Fruit fly (Drosophila melanogaster) whole organism, embryonic: ENCODE measurements around the gene CG43800.

Source experiments
- Aef1 ChIP-seq: fragments of 200-800 bp; sonication (Bioruptor generic); IDR thresholded peaks from 3 replicates; pipeline ENCODE4 v1.3.6; 2022; ENCODE audit warnings: missing biosample characterization, missing genetic modification characterization
- CG10209 ChIP-seq: fragments of 200-800 bp; sonication (Bioruptor generic); optimal IDR thresholded peaks from 3 replicates; lab custom pipeline; 2017; ENCODE audit warnings: missing biosample characterization, mild to moderate bottlenecking, missing genetic modification characterization, missing genetic modification reagents
- CG10543 ChIP-seq: fragments of 200-800 bp; sonication (Bioruptor generic); optimal IDR thresholded peaks from 3 replicates; lab custom pipeline; 2017; ENCODE audit warnings: missing biosample characterization, mild to moderate bottlenecking, missing genetic modification characterization, moderate library complexity
- CG11723 ChIP-seq: fragments of 200-800 bp; sonication (Bioruptor generic); optimal IDR thresholded peaks from 2 replicates; lab custom pipeline; 2017; ENCODE audit warnings: missing biosample characterization, mild to moderate bottlenecking, missing genetic modification characterization
- CG1233 ChIP-seq: fragments of 200-800 bp; sonication (Bioruptor generic); optimal IDR thresholded peaks from 4 replicates; lab custom pipeline; 2018; ENCODE audit warnings: missing biosample characterization, mild to moderate bottlenecking, missing genetic modification characterization
- CG14860 ChIP-seq: fragments of 200-800 bp; sonication (Bioruptor generic); IDR thresholded peaks from 3 replicates; pipeline ENCODE4 v1.3.6; 2022; ENCODE audit warnings: missing biosample characterization, missing genetic modification characterization; ENCODE audit not compliant: partially characterized antibody
- CG14965 ChIP-seq: fragments of 200-800 bp; sonication (Bioruptor generic); optimal IDR thresholded peaks from 2 replicates; lab custom pipeline; 2016; ENCODE audit warnings: missing biosample characterization, missing genetic modification characterization, borderline replicate concordance
- CG17385 ChIP-seq: fragments of 200-800 bp; sonication (Bioruptor generic); optimal IDR thresholded peaks from 3 replicates; lab custom pipeline; 2018; ENCODE audit warnings: missing biosample characterization, mild to moderate bottlenecking, missing genetic modification characterization
- CG17802 ChIP-seq: fragments of 200-800 bp; sonication (Bioruptor generic); optimal IDR thresholded peaks from 2 replicates; lab custom pipeline; 2018; ENCODE audit warnings: missing biosample characterization, mild to moderate bottlenecking, missing genetic modification characterization, moderate library complexity
- CG2129 ChIP-seq: fragments of 200-800 bp; sonication (Bioruptor generic); IDR thresholded peaks from 2 replicates; pipeline ENCODE4 v1.3.6; 2022; ENCODE audit warnings: missing biosample characterization, missing genetic modification characterization; ENCODE audit not compliant: partially characterized antibody
- CG6254 ChIP-seq: fragments of 200-800 bp; sonication (Bioruptor generic); optimal IDR thresholded peaks from 3 replicates; lab custom pipeline; 2017; ENCODE audit warnings: mild to moderate bottlenecking, missing biosample characterization, missing genetic modification reagents, missing genetic modification characterization
- CG6683 ChIP-seq: fragments of 200-800 bp; sonication (Bioruptor generic); optimal IDR thresholded peaks from 2 replicates; lab custom pipeline; 2017; ENCODE audit warnings: missing biosample characterization, mild to moderate bottlenecking, missing genetic modification characterization, missing genetic modification reagents
- CG6854 ChIP-seq: fragments of 200-800 bp; sonication (Bioruptor generic); optimal IDR thresholded peaks from 3 replicates; lab custom pipeline; 2017; ENCODE audit warnings: missing biosample characterization, mild to moderate bottlenecking, missing genetic modification characterization
- CG7271 ChIP-seq: fragments of 200-800 bp; sonication (Bioruptor generic); optimal IDR thresholded peaks from 2 replicates; lab custom pipeline; 2018; ENCODE audit warnings: missing biosample characterization, mild to moderate bottlenecking, missing genetic modification characterization, moderate library complexity
- CG7372 ChIP-seq: fragments of 200-800 bp; sonication (Bioruptor generic); IDR thresholded peaks from 2 replicates; pipeline ENCODE4 v1.3.6; 2022; ENCODE audit warnings: missing biosample characterization, missing genetic modification characterization
- CG8478 ChIP-seq: fragments of >200 bp; optimal IDR thresholded peaks from 2 replicates; lab custom pipeline; 2018
- CG9437 ChIP-seq: fragments of 200-800 bp; sonication (Bioruptor generic); optimal IDR thresholded peaks from 2 replicates; lab custom pipeline; 2018; ENCODE audit warnings: missing biosample characterization, mild to moderate bottlenecking, missing genetic modification characterization
- Camta ChIP-seq: fragments of 200-800 bp; sonication (Bioruptor generic); optimal IDR thresholded peaks from 2 replicates; lab custom pipeline; 2016; ENCODE audit warnings: missing biosample characterization, missing genetic modification characterization
- D ChIP-seq, 2 experiments: fragments of 200-800 bp in 1 of 2; fragments of >200 bp in 1 of 2; sonication (Bioruptor generic) in 1 of 2; optimal IDR thresholded peaks; 2 replicates in 1 of 2; 3 replicates in 1 of 2; lab custom pipeline; 2017; ENCODE audit warnings: mild to moderate bottlenecking in 1 of 2, missing biosample characterization in 1 of 2, missing genetic modification characterization in 1 of 2, missing genetic modification reagents in 1 of 2
- D19B ChIP-seq: fragments of 200-800 bp; sonication (Bioruptor generic); optimal IDR thresholded peaks from 2 replicates; lab custom pipeline; 2017; ENCODE audit warnings: missing biosample characterization, mild to moderate bottlenecking, missing genetic modification characterization
- Dbx ChIP-seq: fragments of 200-800 bp; sonication (Bioruptor generic); IDR thresholded peaks from 3 replicates; pipeline ENCODE4 v1.3.6; 2022; ENCODE audit warnings: missing biosample characterization, missing genetic modification characterization
- Eip74EF ChIP-seq, 2 experiments: fragments of 200-800 bp in 1 of 2; fragments of >200 bp in 1 of 2; sonication (Bioruptor generic) in 1 of 2; optimal IDR thresholded peaks; 2 replicates each; lab custom pipeline; 2017 to 2019; ENCODE audit warnings: missing biosample characterization in 2 of 2, missing genetic modification characterization in 2 of 2, mild to moderate bottlenecking in 1 of 2, moderate library complexity in 1 of 2
- Ets97D ChIP-seq: fragments of 200-800 bp; sonication (Bioruptor generic); optimal IDR thresholded peaks from 3 replicates; lab custom pipeline; 2016; ENCODE audit warnings: missing biosample characterization, missing genetic modification characterization
- Lhr ChIP-seq: fragments of 200-800 bp; sonication (Bioruptor generic); optimal IDR thresholded peaks from 3 replicates; lab custom pipeline; 2017; ENCODE audit warnings: mild to moderate bottlenecking, missing biosample characterization, missing genetic modification reagents, missing genetic modification characterization
- Lim3 ChIP-seq: fragments of 200-800 bp; sonication (Bioruptor generic); IDR thresholded peaks from 2 replicates; pipeline ENCODE4 v1.3.6; 2022; ENCODE audit warnings: missing biosample characterization, missing genetic modification characterization
- MBD-R2 ChIP-seq: fragments of 200-800 bp; sonication (Bioruptor generic); IDR thresholded peaks from 2 replicates; pipeline ENCODE4 v1.3.6; 2022; ENCODE audit warnings: missing biosample characterization, missing genetic modification characterization
- Meics ChIP-seq: fragments of 200-800 bp; sonication (Bioruptor generic); optimal IDR thresholded peaks from 2 replicates; lab custom pipeline; 2017; ENCODE audit warnings: missing biosample characterization, mild to moderate bottlenecking, missing genetic modification characterization
- Neu2 ChIP-seq: fragments of 200-800 bp; sonication (Bioruptor generic); optimal IDR thresholded peaks from 3 replicates; lab custom pipeline; 2016; ENCODE audit warnings: missing biosample characterization, missing genetic modification characterization, borderline replicate concordance
- Optix ChIP-seq: fragments of 200-800 bp; sonication (Bioruptor generic); IDR thresholded peaks from 3 replicates; pipeline ENCODE4 v1.3.6; 2022; ENCODE audit warnings: missing biosample characterization, missing genetic modification characterization
- Scr ChIP-seq: fragments of 200-800 bp; sonication (Bioruptor generic); IDR thresholded peaks from 2 replicates; pipeline ENCODE4 v1.3.6; 2022; ENCODE audit warnings: missing biosample characterization, missing genetic modification characterization; ENCODE audit not compliant: partially characterized antibody
- Six4 ChIP-seq: fragments of 200-800 bp; sonication (Bioruptor generic); optimal IDR thresholded peaks from 2 replicates; lab custom pipeline; 2016; ENCODE audit warnings: missing biosample characterization, missing genetic modification characterization
- Xrp1 ChIP-seq: fragments of 200-800 bp; sonication (Bioruptor generic); IDR thresholded peaks from 2 replicates; pipeline ENCODE4 v1.3.6; 2022; ENCODE audit warnings: missing biosample characterization, missing genetic modification characterization
- YL-1 ChIP-seq: fragments of 200-800 bp; sonication (Bioruptor generic); optimal IDR thresholded peaks from 3 replicates; lab custom pipeline; 2017; ENCODE audit warnings: missing biosample characterization, mild to moderate bottlenecking, missing genetic modification characterization
- al ChIP-seq: fragments of 200-800 bp; sonication (Bioruptor generic); IDR thresholded peaks from 2 replicates; pipeline ENCODE4 v1.3.6; 2022; ENCODE audit warnings: missing biosample characterization, missing genetic modification characterization
- amos ChIP-seq: fragments of 200-800 bp; sonication (Bioruptor generic); IDR thresholded peaks from 2 replicates; pipeline ENCODE4 v1.3.6; 2022; ENCODE audit warnings: missing biosample characterization, missing genetic modification characterization; ENCODE audit not compliant: partially characterized antibody
- dati ChIP-seq: fragments of 200-800 bp; sonication (Bioruptor generic); IDR thresholded peaks from 2 replicates; pipeline ENCODE4 v1.3.6; 2022; ENCODE audit warnings: missing biosample characterization, missing genetic modification characterization
- ewg ChIP-seq: fragments of 200-800 bp; sonication (Bioruptor generic); optimal IDR thresholded peaks from 3 replicates; lab custom pipeline; 2017; ENCODE audit warnings: mild to moderate bottlenecking, missing biosample characterization, missing genetic modification reagents, missing genetic modification characterization
- fd3F ChIP-seq: fragments of 200-800 bp; sonication (Bioruptor generic); optimal IDR thresholded peaks from 2 replicates; lab custom pipeline; 2018; ENCODE audit warnings: missing biosample characterization, mild to moderate bottlenecking, missing genetic modification characterization, moderate library complexity
- gem ChIP-seq: fragments of 200-800 bp; sonication (Bioruptor generic); optimal IDR thresholded peaks from 2 replicates; lab custom pipeline; 2019; ENCODE audit warnings: missing biosample characterization, mild to moderate bottlenecking, missing genetic modification characterization, moderate library complexity
- gro ChIP-seq: fragments of 200-800 bp; sonication (Bioruptor generic); optimal IDR thresholded peaks from 2 replicates; lab custom pipeline; 2016; ENCODE audit warnings: missing biosample characterization, missing genetic modification characterization
- jing ChIP-seq: fragments of 200-800 bp; sonication (Bioruptor generic); optimal IDR thresholded peaks from 2 replicates; lab custom pipeline; 2018; ENCODE audit warnings: missing biosample characterization, mild to moderate bottlenecking, missing genetic modification characterization
- kni ChIP-seq: fragments of 200-800 bp; sonication (Bioruptor generic); optimal IDR thresholded peaks from 3 replicates; lab custom pipeline; 2017; ENCODE audit warnings: mild to moderate bottlenecking, missing biosample characterization, missing genetic modification reagents, missing genetic modification characterization
- pb ChIP-seq: fragments of 200-800 bp; sonication (Bioruptor generic); optimal IDR thresholded peaks from 3 replicates; lab custom pipeline; 2016; ENCODE audit warnings: missing biosample characterization, missing genetic modification characterization
- psq ChIP-seq: fragments of 200-800 bp; sonication (Bioruptor generic); optimal IDR thresholded peaks from 2 replicates; lab custom pipeline; 2017; ENCODE audit warnings: missing biosample characterization, missing genetic modification characterization
- ro ChIP-seq: fragments of 200-800 bp; sonication (Bioruptor generic); IDR thresholded peaks from 2 replicates; pipeline ENCODE4 v1.3.6; 2022; ENCODE audit warnings: missing biosample characterization, missing genetic modification characterization
- sima ChIP-seq: fragments of 200-800 bp; sonication (Bioruptor generic); optimal IDR thresholded peaks from 2 replicates; lab custom pipeline; 2016; ENCODE audit warnings: missing biosample characterization, missing genetic modification characterization
- sisA ChIP-seq: fragments of 200-800 bp; sonication (Bioruptor generic); IDR thresholded peaks from 2 replicates; pipeline ENCODE4 v1.3.6; 2022; ENCODE audit warnings: missing biosample characterization, missing genetic modification characterization
- so ChIP-seq: fragments of 200-800 bp; sonication (Bioruptor generic); IDR thresholded peaks from 3 replicates; pipeline ENCODE4 v1.3.6; 2022; ENCODE audit warnings: missing biosample characterization, missing genetic modification characterization
- vfl ChIP-seq: fragments of 200-800 bp; sonication (Bioruptor generic); optimal IDR thresholded peaks from 2 replicates; lab custom pipeline; 2016; ENCODE audit warnings: missing biosample characterization, missing genetic modification characterization

Gene CG43800

DNA sequence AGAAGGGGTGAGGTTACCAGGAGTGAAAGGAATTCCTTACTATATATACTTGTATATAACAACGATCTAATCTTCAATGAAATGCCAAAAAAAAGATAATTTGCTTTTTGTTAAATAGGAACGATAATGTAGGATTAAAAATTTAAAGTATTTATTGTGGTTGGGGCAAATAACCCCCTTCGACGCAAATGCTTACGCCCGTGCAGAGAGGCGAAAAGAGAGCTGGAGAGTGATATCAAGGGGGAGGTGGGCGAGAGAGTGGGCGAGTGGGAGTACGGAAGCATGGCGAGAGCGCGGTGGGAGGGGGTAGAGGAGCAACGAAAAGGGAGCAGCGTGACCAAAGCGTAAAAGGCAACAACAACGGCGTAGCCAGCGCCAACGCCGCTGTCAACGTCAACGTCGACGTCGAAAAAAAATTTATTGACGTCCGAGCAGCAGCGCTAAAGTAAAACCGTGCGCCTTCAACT lies 44.0 kb downstream of the CG43800 start (continued):
- peak; percentile 98 for TF ChIP-seq Dbx (GFP tag; lab: Robert Waterston, UW)
- no peak for TF ChIP-seq CG8478
- peak; percentile 93 for TF ChIP-seq pb
- TF ChIP-seq CG14965 (GFP tag; lab: Kevin White, UChicago) = peak; percentile 40
- TF ChIP-seq Lim3 (GFP tag; lab: Robert Waterston, UW) = peak; percentile 98
- peak; percentile 90 for TF ChIP-seq dati (GFP tag; lab: Robert Waterston, UW)
- peak; percentile 91 for TF ChIP-seq D19B (GFP tag; lab: Kevin White, UChicago)
- TF ChIP-seq jing = peak; percentile 95
- TF ChIP-seq Xrp1 = peak; percentile 99
- peak; percentile 99 for TF ChIP-seq CG10543 (GFP tag; lab: Kevin White, UChicago)
- TF ChIP-seq CG7372 = peak; percentile 98
- peak; percentile 92 for TF ChIP-seq Lhr
- TF ChIP-seq CG6854 = peak; percentile 97
- peak; percentile 91 for TF ChIP-seq psq (GFP tag; lab: Kevin White, UChicago)
- TF ChIP-seq CG9437 (GFP tag; lab: Kevin White, UChicago) = peak; percentile 94
- no peak; the same call in 1 of the 2 replicates for TF ChIP-seq amos (GFP tag; lab: Robert Waterston, UW)
- peak; percentile 98 for TF ChIP-seq so (GFP tag; lab: Robert Waterston, UW)
- TF ChIP-seq CG17385 = peak; percentile 97
- TF ChIP-seq sima (GFP tag; lab: Kevin White, UChicago) = peak; percentile 72
- TF ChIP-seq MBD-R2 (GFP tag; lab: Robert Waterston, UW) = peak; percentile 87
- peak; percentile 94 for TF ChIP-seq ro (GFP tag; lab: Robert Waterston, UW)
- peak; percentile 83 for TF ChIP-seq CG17802 (tag; lab: Kevin White, UChicago)
- peak; percentile 95 for TF ChIP-seq gro
- TF ChIP-seq vfl (GFP tag; lab: Kevin White, UChicago) = peak; percentile 96
- peak; percentile 99 for TF ChIP-seq gem (tag; lab: Kevin White, UChicago)
- no peak for TF ChIP-seq D (optimal IDR thresholded peaks at IDR 0.05; lab: Kevin White, UChicago)
- peak; percentile 98 for TF ChIP-seq D (GFP tag; optimal IDR thresholded peaks at IDR 0.05; lab: Kevin White, UChicago)
- TF ChIP-seq sisA (GFP tag; lab: Robert Waterston, UW) = peak; percentile 98
- TF ChIP-seq CG11723 (GFP tag; lab: Kevin White, UChicago) = peak; percentile 98
- peak; percentile 98 for TF ChIP-seq Aef1 (GFP tag; lab: Robert Waterston, UW)
- TF ChIP-seq fd3F (GFP tag; lab: Kevin White, UChicago) = peak; percentile 96
- peak; percentile 96 for TF ChIP-seq CG6683 (GFP tag; lab: Kevin White, UChicago)
- no peak for TF ChIP-seq CG14860 (GFP tag; lab: Robert Waterston, UW)
- TF ChIP-seq Camta (GFP tag; lab: Kevin White, UChicago) = peak; percentile 95
- peak; percentile 97 for TF ChIP-seq Meics (GFP tag; lab: Kevin White, UChicago)
- TF ChIP-seq CG7271 (tag; lab: Kevin White, UChicago) = peak; percentile 80
- TF ChIP-seq Scr (GFP tag; lab: Robert Waterston, UW) = no peak; the same call in 1 of the 2 replicates
- TF ChIP-seq ewg (GFP tag; lab: Kevin White, UChicago) = peak; percentile 96
- peak; percentile 66 for TF ChIP-seq Neu2 (GFP tag; lab: Kevin White, UChicago)
- TF ChIP-seq CG10209 (GFP tag; lab: Kevin White, UChicago) = peak; percentile 98
- peak; percentile 95 for TF ChIP-seq YL-1
- TF ChIP-seq Six4 (GFP tag; lab: Kevin White, UChicago) = peak; percentile 97
- peak; percentile 95 for TF ChIP-seq CG6254
- no peak for TF ChIP-seq CG2129 (GFP tag; lab: Robert Waterston, UW)
- TF ChIP-seq Ets97D = peak; percentile 88
- TF ChIP-seq kni = peak; percentile 97
- peak; percentile 97 for TF ChIP-seq CG1233 (GFP tag; lab: Kevin White, UChicago)
- TF ChIP-seq Eip74EF (GFP tag; optimal IDR thresholded peaks at IDR 0.05; lab: Kevin White, UChicago) = peak in 1 of 2 experiments; percentile 99
- peak; percentile 97 for TF ChIP-seq Optix (GFP tag; lab: Robert Waterston, UW)
- peak; percentile 97 for TF ChIP-seq al (GFP tag; lab: Robert Waterston, UW)
